Fruit fly (Drosophila melanogaster): ENCODE measurements around the gene Membrin.

Gene Membrin

DNA sequence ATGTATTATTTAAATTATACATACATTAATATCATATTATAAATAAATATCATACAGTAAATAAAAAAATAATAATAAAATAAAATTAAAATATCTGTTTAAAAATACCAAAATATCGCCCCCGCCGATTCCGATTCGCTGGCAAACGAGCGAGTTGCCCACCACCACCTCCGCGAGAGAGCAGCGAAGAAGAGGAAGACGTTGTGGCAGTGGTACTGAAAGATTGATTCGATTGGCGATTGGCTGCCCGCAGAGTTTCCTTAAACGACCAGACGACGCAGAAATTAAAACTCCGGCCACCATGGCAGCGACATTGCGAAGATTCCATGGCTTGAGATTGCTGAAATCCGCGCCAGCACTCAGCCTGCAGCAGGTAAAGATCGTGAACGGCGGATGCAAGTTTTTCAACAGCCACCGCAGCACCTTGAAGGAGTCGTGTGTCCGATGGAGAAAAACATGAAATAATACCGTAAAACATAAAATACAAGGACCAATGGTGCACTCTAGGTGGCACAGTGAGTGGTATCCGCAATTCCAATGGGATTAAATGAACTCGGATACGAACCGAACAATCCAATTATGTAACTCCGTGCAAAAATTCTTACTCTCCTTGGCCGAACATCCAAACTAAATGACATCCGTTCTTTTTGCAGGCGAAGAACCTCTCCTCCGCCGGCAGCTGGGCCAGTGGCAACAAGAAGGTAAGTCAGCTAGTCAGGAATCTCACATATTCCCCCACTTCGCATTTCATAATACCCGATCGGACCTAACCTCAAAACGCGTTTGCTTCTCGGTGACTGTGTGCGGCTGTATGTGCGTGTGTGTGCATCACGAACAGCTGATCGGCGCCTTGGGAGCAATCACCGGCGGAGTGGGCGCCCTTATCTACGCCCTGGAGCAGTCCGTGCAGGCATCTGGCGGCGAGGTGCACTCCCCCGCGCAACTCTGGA, 5.9 kb upstream of the Membrin start, which contains the start of gene Cyt-c1 (continued):
- TF ChIP-seq CG34376 (GFP tag; optimal IDR thresholded peaks at IDR 0.05) (no peak), Six4 (GFP tag; optimal IDR thresholded peaks at IDR 0.05) (no peak), MTF-1 (GFP tag; optimal IDR thresholded peaks at IDR 0.05; ENCODE audit: borderline replicate concordance) (no peak), az2 (GFP tag; optimal IDR thresholded peaks at IDR 0.05) (no peak), pan (optimal IDR thresholded peaks at IDR 0.05) (no peak), pan (GFP tag; optimal IDR thresholded peaks at IDR 0.05 in 1 of 2, IDR thresholded peaks at IDR 0.05 in 1 of 2) (no peak), fd64A (GFP tag; optimal IDR thresholded peaks at IDR 0.05) (no peak), Tbp (GFP tag; optimal IDR thresholded peaks at IDR 0.05) (no peak), CG15514 (GFP tag; optimal IDR thresholded peaks at IDR 0.05) (peak; percentile 45), phol (tag; optimal IDR thresholded peaks at IDR 0.05) (no peak), CG8281 (tag; optimal IDR thresholded peaks at IDR 0.05) (no peak), Hr3 (GFP tag; optimal IDR thresholded peaks at IDR 0.05) (no peak), CG7963 (GFP tag; IDR thresholded peaks at IDR 0.05; ENCODE audit: partially characterized antibody) (0 out of 3 replicates have a peak, but pooled peaks have one; percentile 45), CG15479 (GFP tag; optimal IDR thresholded peaks at IDR 0.05) (no peak), CTCF (GFP tag; optimal IDR thresholded peaks at IDR 0.05) (no peak), Hr51 (GFP tag; optimal IDR thresholded peaks at IDR 0.05) (no peak), bcd (GFP tag; optimal IDR thresholded peaks at IDR 0.05) (no peak), Stat92E (GFP tag; optimal IDR thresholded peaks at IDR 0.05) (no peak), crc (GFP tag; optimal IDR thresholded peaks at IDR 0.05) (no peak), pros (GFP tag; optimal IDR thresholded peaks at IDR 0.05) (no peak), gcm (GFP tag; optimal IDR thresholded peaks at IDR 0.05) (no peak), gsb-n (tag; optimal IDR thresholded peaks at IDR 0.05) (no peak), Opbp (GFP tag; IDR thresholded peaks at IDR 0.05; ENCODE audit: partially characterized antibody) (peak; percentile 70; the same call in 2 of the 3 replicates), tgo (GFP tag; IDR thresholded peaks at IDR 0.05) (no peak), CG4730 (GFP tag; IDR thresholded peaks at IDR 0.05) (no peak), CG14014 (GFP tag; IDR thresholded peaks at IDR 0.05) (no peak), hb (GFP tag; IDR thresholded peaks at IDR 0.05; ENCODE audit: partially characterized antibody) (peak; percentile 17; the same call in 1 of the 3 replicates), Gug (GFP tag; IDR thresholded peaks at IDR 0.05) (no peak; the same call in 3 of the 4 replicates), sd (tag; optimal IDR thresholded peaks at IDR 0.05) (no peak), her (GFP tag; optimal IDR thresholded peaks at IDR 0.05) (no peak), Nf-YA (GFP tag; IDR thresholded peaks at IDR 0.05) (no peak), Antp (GFP tag; optimal IDR thresholded peaks at IDR 0.05) (no peak), rib (GFP tag; IDR thresholded peaks at IDR 0.05) (no peak), CG2678 (tag; optimal IDR thresholded peaks at IDR 0.05) (no peak), HLH3B (GFP tag; IDR thresholded peaks at IDR 0.05) (no peak), CG18764 (GFP tag; optimal IDR thresholded peaks at IDR 0.05) (no peak), jing (GFP tag; optimal IDR thresholded peaks at IDR 0.05) (no peak), nom (GFP tag; optimal IDR thresholded peaks at IDR 0.05) (no peak), fd96Cb (tag; optimal IDR thresholded peaks at IDR 0.05) (no peak), CG1603 (tag; optimal IDR thresholded peaks at IDR 0.05) (no peak), CG14050 (GFP tag; IDR thresholded peaks at IDR 0.05) (no peak), Hmx (GFP tag; optimal IDR thresholded peaks at IDR 0.05) (no peak), Abd-B (GFP tag; optimal IDR thresholded peaks at IDR 0.05) (no peak), nerfin-2 (GFP tag; IDR thresholded peaks at IDR 0.05; ENCODE audit: partially characterized antibody) (no peak), CG6175 (GFP tag; IDR thresholded peaks at IDR 0.05) (no peak), peb (GFP tag; IDR thresholded peaks at IDR 0.05) (no peak), CG1024 (GFP tag; IDR thresholded peaks at IDR 0.05) (no peak), CG8359 (GFP tag; optimal IDR thresholded peaks at IDR 0.05; ENCODE audit: borderline replicate concordance) (no peak)

Measured in whole organism, embryonic.